Worm (Caenorhabditis elegans): ENCODE data around the gene C10A4.1.

- TF ChIP-seq unc-39 (tag; optimal IDR thresholded peaks at IDR 0.05) (no peak), aly-2 (tag; optimal IDR thresholded peaks at IDR 0.05) (no peak), skn-1 (tag; optimal IDR thresholded peaks at IDR 0.05) (no peak), unc-62 (GFP tag; optimal IDR thresholded peaks at IDR 0.05) (no peak)
Measured at ce11 chrX:7397935-7398334, 18.2 kb upstream of the C10A4.1 start, which contains the start of gene C10A4.13.

Data from whole organism, L3 larva.